Fruit fly (Drosophila melanogaster) whole organism, wandering third instar larva: ENCODE measurements around the gene Z600.

ENCODE experiments used
- Abd-B ChIP-seq: fragments of >200 bp; optimal IDR thresholded peaks from 2 replicates; lab custom pipeline; 2017; ENCODE audit warnings: missing biosample characterization, missing genetic modification characterization
- CG32264 ChIP-seq: fragments of 200-800 bp; sonication (Bioruptor generic); optimal IDR thresholded peaks from 2 replicates; lab custom pipeline; 2016; ENCODE audit warnings: missing biosample characterization, missing genetic modification characterization
- CG9705 ChIP-seq: fragments of 200-800 bp; sonication (Bioruptor generic); optimal IDR thresholded peaks from 2 replicates; lab custom pipeline; 2018; ENCODE audit warnings: missing biosample characterization, mild to moderate bottlenecking, missing genetic modification characterization
- CrebA ChIP-seq: fragments of 200-800 bp; sonication (Bioruptor generic); optimal IDR thresholded peaks from 2 replicates; lab custom pipeline; 2016; ENCODE audit warnings: missing biosample characterization, mild to moderate bottlenecking, missing genetic modification characterization, borderline replicate concordance
- Dif ChIP-seq: fragments of 200-275, 200-300 bp; sonication (Bioruptor generic); optimal IDR thresholded peaks from 2 replicates; lab custom pipeline; 2018; ENCODE audit warnings: missing biosample characterization, missing genetic modification characterization; ENCODE audit not compliant: partially characterized antibody
- GATAd ChIP-seq: sonication (Bioruptor generic); optimal IDR thresholded peaks from 2 replicates; lab custom pipeline; 2016; ENCODE audit warnings: missing biosample characterization, missing genetic modification characterization
- HLH106 ChIP-seq: fragments of 200-800 bp; optimal IDR thresholded peaks from 3 replicates; lab custom pipeline; 2019; ENCODE audit warnings: missing biosample characterization, mild to moderate bottlenecking, missing genetic modification characterization, moderate library complexity
- Hnf4 ChIP-seq: fragments of 200-800 bp; sonication (Bioruptor generic); optimal IDR thresholded peaks from 2 replicates; lab custom pipeline; 2016; ENCODE audit warnings: missing biosample characterization, mild to moderate bottlenecking, missing genetic modification characterization
- Hr78 ChIP-seq: fragments of >200 bp; optimal IDR thresholded peaks from 2 replicates; lab custom pipeline; 2017; ENCODE audit warnings: missing biosample characterization, missing genetic modification characterization
- Jra ChIP-seq: sonication (Bioruptor generic); optimal IDR thresholded peaks from 2 replicates; lab custom pipeline; 2016; ENCODE audit warnings: missing biosample characterization, missing genetic modification characterization
- Mio ChIP-seq: sonication (Bioruptor generic); optimal IDR thresholded peaks from 2 replicates; lab custom pipeline; 2016; ENCODE audit warnings: missing biosample characterization, missing genetic modification characterization
- Myc ChIP-seq: fragments of >200 bp; optimal IDR thresholded peaks from 2 replicates; lab custom pipeline; 2017
- N ChIP-seq: fragments of >200 bp; optimal IDR thresholded peaks from 2 replicates; lab custom pipeline; 2018; ENCODE audit warnings: missing biosample characterization, missing external identifiers, missing genetic modification characterization
- OdsH ChIP-seq: fragments of 200-800 bp; sonication (Bioruptor generic); optimal IDR thresholded peaks from 2 replicates; lab custom pipeline; 2016; ENCODE audit warnings: missing biosample characterization, mild to moderate bottlenecking, missing genetic modification characterization
- Rel ChIP-seq, 2 experiments: fragments of 200-800 bp; sonication (Bioruptor generic) in 1 of 2; optimal IDR thresholded peaks; 2 replicates in 1 of 2; 3 replicates in 1 of 2; lab custom pipeline; 2016 to 2019; ENCODE audit warnings: mild to moderate bottlenecking in 2 of 2, missing biosample characterization in 2 of 2, missing genetic modification characterization in 2 of 2, moderate library complexity in 1 of 2
- Sp1 ChIP-seq: fragments of 200-800 bp; sonication (Bioruptor generic); optimal IDR thresholded peaks from 3 replicates; lab custom pipeline; 2019; ENCODE audit warnings: missing biosample characterization, mild to moderate bottlenecking, missing genetic modification characterization, moderate library complexity
- Vsx2 ChIP-seq: fragments of 200-300, 225-300 bp; sonication (Bioruptor generic); optimal IDR thresholded peaks from 2 replicates; lab custom pipeline; 2018; ENCODE audit warnings: missing biosample characterization, missing genetic modification characterization; ENCODE audit not compliant: partially characterized antibody
- br ChIP-seq: fragments of 200-800 bp; sonication (Bioruptor generic); optimal IDR thresholded peaks from 2 replicates; lab custom pipeline; 2016; ENCODE audit warnings: missing biosample characterization, missing genetic modification characterization
- brk ChIP-seq: fragments of 200-800 bp; sonication (Bioruptor generic); optimal IDR thresholded peaks from 2 replicates; lab custom pipeline; 2016; ENCODE audit warnings: missing biosample characterization, mild to moderate bottlenecking, missing genetic modification characterization
- dmrt93B ChIP-seq: fragments of 200-800 bp; sonication (Bioruptor generic); optimal IDR thresholded peaks from 2 replicates; lab custom pipeline; 2018; ENCODE audit warnings: missing biosample characterization, mild to moderate bottlenecking, missing genetic modification characterization
- dsf ChIP-seq: sonication (Bioruptor generic); optimal IDR thresholded peaks from 2 replicates; lab custom pipeline; 2016; ENCODE audit warnings: missing biosample characterization, missing genetic modification characterization, borderline replicate concordance
- ey ChIP-seq: fragments of 200-800 bp; sonication (Bioruptor generic); optimal IDR thresholded peaks from 2 replicates; lab custom pipeline; 2016; ENCODE audit warnings: missing biosample characterization, missing genetic modification characterization
- foxo ChIP-seq, 2 experiments: fragments of 200-800 bp; sonication (Bioruptor generic); optimal IDR thresholded peaks; 2 replicates in 1 of 2; 3 replicates in 1 of 2; lab custom pipeline; 2016 to 2017; ENCODE audit warnings: missing biosample characterization in 2 of 2, missing genetic modification characterization in 2 of 2
- fru ChIP-seq: fragments of 200-800 bp; sonication (Bioruptor generic); optimal IDR thresholded peaks from 3 replicates; lab custom pipeline; 2016; ENCODE audit warnings: missing biosample characterization, mild to moderate bottlenecking, missing genetic modification characterization
- h ChIP-seq: fragments of 200-800 bp; sonication (Bioruptor generic); optimal IDR thresholded peaks from 3 replicates; lab custom pipeline; 2016; ENCODE audit warnings: missing biosample characterization, mild to moderate bottlenecking, missing genetic modification characterization
- jim ChIP-seq: fragments of 175-275, 200-325 bp; sonication (Bioruptor generic); optimal IDR thresholded peaks from 2 replicates; lab custom pipeline; 2016; ENCODE audit warnings: missing biosample characterization, mild to moderate bottlenecking, missing genetic modification characterization
- lola ChIP-seq: fragments of >200 bp; optimal IDR thresholded peaks from 2 replicates; lab custom pipeline; 2017; ENCODE audit warnings: missing biosample characterization, missing genetic modification characterization
- psq ChIP-seq: fragments of 200-800 bp; sonication (Bioruptor generic); optimal IDR thresholded peaks from 3 replicates; lab custom pipeline; 2017; ENCODE audit warnings: missing biosample characterization, mild to moderate bottlenecking, missing genetic modification characterization, moderate library complexity
- rgr ChIP-seq: fragments of 200-800 bp; sonication (Bioruptor generic); optimal IDR thresholded peaks from 3 replicates; lab custom pipeline; 2016; ENCODE audit warnings: missing biosample characterization, mild to moderate bottlenecking, missing genetic modification characterization
- sage ChIP-seq: fragments of 200-800 bp; sonication (Bioruptor generic); optimal IDR thresholded peaks from 2 replicates; lab custom pipeline; 2016; ENCODE audit warnings: missing biosample characterization, mild to moderate bottlenecking, missing genetic modification characterization
- sv ChIP-seq: fragments of 200-800 bp; sonication (Bioruptor generic); optimal IDR thresholded peaks from 3 replicates; lab custom pipeline; 2016; ENCODE audit warnings: missing biosample characterization, missing genetic modification characterization
- tai ChIP-seq: sonication (Bioruptor generic); optimal IDR thresholded peaks from 2 replicates; lab custom pipeline; 2016; ENCODE audit warnings: missing biosample characterization, missing genetic modification characterization
- usp ChIP-seq: fragments of >200 bp; optimal IDR thresholded peaks from 2 replicates; lab custom pipeline; 2017; ENCODE audit warnings: missing biosample characterization, missing genetic modification characterization
- woc ChIP-seq: sonication (Bioruptor generic); optimal IDR thresholded peaks from 2 replicates; lab custom pipeline; 2016; ENCODE audit warnings: missing biosample characterization, mild to moderate bottlenecking, missing genetic modification characterization

Z600 gene

dm6 chr3L:15543049-15543448 is 34.2 kb downstream of the Z600 start:
- TF ChIP-seq N (GFP tag; lab: Kevin White, UChicago), result no peak
- no peak for TF ChIP-seq lola (GFP tag; lab: Kevin White, UChicago)
- no peak for TF ChIP-seq CG32264 (GFP tag; lab: Kevin White, UChicago)
- no peak for TF ChIP-seq tai (GFP tag; lab: Kevin White, UChicago)
- TF ChIP-seq psq (GFP tag; lab: Kevin White, UChicago), result no peak
- TF ChIP-seq Abd-B (GFP tag; lab: Kevin White, UChicago), result no peak
- no peak for TF ChIP-seq br (GFP tag; lab: Kevin White, UChicago)
- no peak for TF ChIP-seq h (GFP tag; lab: Kevin White, UChicago)
- TF ChIP-seq Hr78 (GFP tag; lab: Kevin White, UChicago), result no peak
- TF ChIP-seq Rel (GFP tag; optimal IDR thresholded peaks at IDR 0.05; lab: Kevin White, UChicago), result no peak
- no peak for TF ChIP-seq Rel (tag; optimal IDR thresholded peaks at IDR 0.05; lab: Kevin White, UChicago)
- no peak for TF ChIP-seq CG9705 (GFP tag; lab: Kevin White, UChicago)
- TF ChIP-seq brk, result no peak
- no peak for TF ChIP-seq Dif (GFP tag; lab: Kevin White, UChicago)
- no peak for TF ChIP-seq OdsH
- no peak for TF ChIP-seq Sp1
- TF ChIP-seq Mio (GFP tag; lab: Kevin White, UChicago), result no peak
- no peak for TF ChIP-seq dmrt93B (GFP tag; lab: Kevin White, UChicago)
- no peak for TF ChIP-seq rgr (GFP tag; lab: Kevin White, UChicago)
- TF ChIP-seq Jra (GFP tag; lab: Kevin White, UChicago), result no peak
- no peak for TF ChIP-seq Vsx2 (GFP tag; lab: Kevin White, UChicago)

DNA sequence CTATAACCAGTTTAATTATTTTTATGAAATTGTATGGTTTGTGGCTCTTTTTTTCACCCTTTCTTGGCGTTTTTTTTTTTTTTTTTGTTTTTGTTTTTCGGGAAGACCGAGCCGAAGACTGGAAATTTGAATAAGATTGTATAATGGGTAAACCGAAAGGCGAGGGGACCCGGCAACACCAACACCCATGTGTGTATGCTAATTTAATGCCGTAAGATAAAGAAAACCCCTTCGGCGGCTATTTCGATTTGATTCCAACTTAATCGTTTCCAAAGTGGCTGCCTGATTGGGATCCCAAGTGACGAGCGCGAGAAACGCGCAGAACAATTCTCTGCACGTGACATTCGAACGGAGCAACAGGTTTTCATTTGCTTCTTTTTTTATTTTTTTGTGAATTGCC is 34.6 kb downstream of the Z600 start:
- TF ChIP-seq fru (GFP tag; lab: Kevin White, UChicago) (no peak), dsf (GFP tag; lab: Kevin White, UChicago) (no peak), woc (GFP tag; lab: Kevin White, UChicago) (no peak), rgr (GFP tag; lab: Kevin White, UChicago) (no peak), lola (GFP tag; lab: Kevin White, UChicago) (no peak), sv (no peak), ey (no peak), usp (no peak), tai (GFP tag; lab: Kevin White, UChicago) (no peak), Abd-B (GFP tag; lab: Kevin White, UChicago) (no peak), CrebA (GFP tag; lab: Kevin White, UChicago) (no peak), OdsH (no peak), br (GFP tag; lab: Kevin White, UChicago) (no peak), Jra (GFP tag; lab: Kevin White, UChicago) (no peak), GATAd (GFP tag; lab: Kevin White, UChicago) (no peak), Vsx2 (GFP tag; lab: Kevin White, UChicago) (no peak), Dif (GFP tag; lab: Kevin White, UChicago) (no peak), CG32264 (GFP tag; lab: Kevin White, UChicago) (no peak)

DNA sequence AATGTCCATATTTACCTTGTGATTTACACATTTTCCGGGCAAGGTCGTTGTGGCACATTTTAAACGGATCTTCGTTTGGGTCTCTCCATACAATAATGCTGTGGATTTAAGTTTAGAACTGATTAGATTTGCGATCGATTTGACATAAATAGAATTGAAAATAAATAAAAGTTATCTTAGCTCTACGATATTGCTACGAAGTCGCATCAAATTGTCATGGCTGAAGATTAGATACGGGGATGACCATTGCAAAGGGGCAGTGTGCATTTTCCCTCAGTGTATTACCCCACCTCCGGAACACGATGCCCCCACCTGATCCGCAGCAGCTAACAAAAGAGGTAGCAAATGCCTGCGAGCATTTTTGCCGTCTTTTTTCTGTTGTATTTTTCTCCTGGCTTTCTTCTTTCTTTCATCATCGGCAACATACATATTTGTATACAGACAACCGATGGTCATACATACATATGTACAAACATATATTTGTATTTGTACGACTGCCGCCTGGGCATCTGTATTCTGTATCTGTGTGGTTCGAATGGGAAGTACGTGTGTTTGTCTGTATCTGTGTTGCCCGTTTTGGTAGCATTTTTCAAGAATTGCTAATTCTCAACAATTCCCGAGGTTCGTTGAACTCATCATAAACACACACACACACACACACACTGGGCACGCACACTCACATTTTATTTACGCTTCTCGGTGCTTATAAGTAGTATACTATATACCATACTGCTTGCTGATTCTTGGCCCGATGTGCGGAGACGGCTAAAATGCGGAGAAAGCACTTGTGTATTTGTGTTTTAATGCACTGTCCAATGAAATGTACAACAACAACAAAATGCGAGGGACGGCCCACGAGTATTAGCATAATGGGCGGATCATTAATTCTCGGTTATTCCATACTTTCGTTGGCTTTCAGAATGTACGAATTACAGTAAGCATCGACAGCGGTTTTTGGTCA is 35.9 kb downstream of the Z600 start:
- TF ChIP-seq h (GFP tag; lab: Kevin White, UChicago) (no peak), Rel (GFP tag; optimal IDR thresholded peaks at IDR 0.05; lab: Kevin White, UChicago) (no peak), Rel (tag; optimal IDR thresholded peaks at IDR 0.05; lab: Kevin White, UChicago) (peak; percentile 53), Sp1 (peak; percentile 16), rgr (GFP tag; lab: Kevin White, UChicago) (peak; percentile 20), tai (GFP tag; lab: Kevin White, UChicago) (no peak), jim (peak; percentile 15), woc (GFP tag; lab: Kevin White, UChicago) (peak; percentile 39), fru (GFP tag; lab: Kevin White, UChicago) (peak; percentile 37), CG32264 (GFP tag; lab: Kevin White, UChicago) (no peak), OdsH (peak; percentile 12), Abd-B (GFP tag; lab: Kevin White, UChicago) (no peak), CrebA (GFP tag; lab: Kevin White, UChicago) (no peak), foxo (GFP tag; optimal IDR thresholded peaks at IDR 0.05; lab: Kevin White, UChicago) (peak in 1 of 2 experiments; percentile 39), HLH106 (tag; lab: Kevin White, UChicago) (peak; percentile 35), sage (GFP tag; lab: Kevin White, UChicago) (no peak), psq (GFP tag; lab: Kevin White, UChicago) (peak; percentile 53), br (GFP tag; lab: Kevin White, UChicago) (peak; percentile 21), Myc (lab: Kevin White, UChicago) (no peak), Hnf4 (peak; percentile 0), ey (peak; percentile 37)
